Worm (Caenorhabditis elegans) whole organism, young adult: Measurements from ENCODE around the gene cyp-35B1.

ENCODE experiments used
- C06A6.2 ChIP-seq: fragments of 200-800 bp; sonication (Bioruptor generic); conservative IDR thresholded peaks from 2 replicates; pipeline ENCODE4 v1.3.6; 2022; ENCODE audit warnings: missing genetic modification characterization, missing compliant biosample characterization
- D2030.7 ChIP-seq: fragments of 200-800 bp; sonication (Bioruptor generic); IDR thresholded peaks from 2 replicates; pipeline ENCODE4 v1.3.6; 2022; ENCODE audit warnings: missing genetic modification reagents, missing genetic modification characterization, missing compliant biosample characterization
- F39B2.1 ChIP-seq: fragments of 200-800 bp; sonication (Bioruptor generic); IDR thresholded peaks from 2 replicates; pipeline ENCODE4 v1.3.6; 2022; ENCODE audit warnings: missing genetic modification reagents, missing genetic modification characterization, missing compliant biosample characterization
- Y53G8AR.9 ChIP-seq: fragments of 200-800 bp; sonication (Bioruptor generic); conservative IDR thresholded peaks from 2 replicates; pipeline ENCODE4 v1.3.6; 2022; ENCODE audit warnings: missing genetic modification reagents, missing genetic modification characterization, missing compliant biosample characterization
- Y56A3A.18 ChIP-seq: fragments of 200-800 bp; sonication (Bioruptor generic); IDR thresholded peaks from 2 replicates; pipeline ENCODE4 v1.3.6; 2022; ENCODE audit warnings: missing genetic modification reagents, missing genetic modification characterization, missing compliant biosample characterization
- Y79H2A.3 ChIP-seq: fragments of 200-800 bp; sonication (Bioruptor generic); conservative IDR thresholded peaks from 2 replicates; pipeline ENCODE4 v1.3.6; 2022; ENCODE audit warnings: missing genetic modification reagents, missing genetic modification characterization, missing compliant biosample characterization
- akir-1 ChIP-seq: fragments of 200-800 bp; sonication (Bioruptor generic); optimal IDR thresholded peaks from 2 replicates; lab custom pipeline; 2018; ENCODE audit warnings: mild to moderate bottlenecking, missing genetic modification characterization, moderate library complexity, missing compliant biosample characterization
- aptf-3 ChIP-seq: fragments of 200-800 bp; sonication (Bioruptor generic); IDR thresholded peaks from 2 replicates; pipeline ENCODE4 v1.3.6; 2022; ENCODE audit warnings: missing genetic modification characterization, missing compliant biosample characterization
- attf-3 ChIP-seq: fragments of 200-800 bp; sonication (Bioruptor generic); conservative IDR thresholded peaks from 2 replicates; pipeline ENCODE4 v1.3.6; 2022; ENCODE audit warnings: missing genetic modification reagents, missing genetic modification characterization, missing compliant biosample characterization
- bed-2 ChIP-seq: fragments of 200-800 bp; sonication (Bioruptor generic); IDR thresholded peaks from 2 replicates; pipeline ENCODE4 v1.3.6; 2022; ENCODE audit warnings: missing genetic modification reagents, missing genetic modification characterization, missing compliant biosample characterization
- dox-1 ChIP-seq: fragments of 200-800 bp; sonication (Bioruptor generic); IDR thresholded peaks from 2 replicates; pipeline ENCODE4 v1.3.6; 2022; ENCODE audit warnings: missing genetic modification reagents, missing genetic modification characterization, missing compliant biosample characterization
- dpl-1 ChIP-seq: fragments of 150-350 bp; optimal IDR thresholded peaks from 2 replicates; lab custom pipeline; 2014; ENCODE audit warnings: missing biosample characterization, missing genetic modification reagents, missing genetic modification characterization
- hsf-1 ChIP-seq: fragments of 200-800 bp; sonication (Bioruptor generic); IDR thresholded peaks from 2 replicates; pipeline ENCODE4 v1.3.6; 2022; ENCODE audit warnings: missing genetic modification reagents, missing genetic modification characterization, missing compliant biosample characterization
- lag-1 ChIP-seq: fragments of 200-800 bp; sonication (Bioruptor generic); IDR thresholded peaks from 2 replicates; pipeline ENCODE4 v1.3.6; 2022; ENCODE audit warnings: missing genetic modification reagents, missing genetic modification characterization, missing compliant biosample characterization
- let-607 ChIP-seq, 2 experiments: fragments of 200-800 bp in 1 of 2; sonication (Bioruptor generic) in 1 of 2; sonication (generic microtip) in 1 of 2; optimal IDR thresholded peaks; 2 replicates each; lab custom pipeline; 2016 to 2018; ENCODE audit warnings: mild to moderate bottlenecking in 2 of 2, missing compliant biosample characterization in 2 of 2, missing genetic modification characterization in 2 of 2, moderate library complexity in 2 of 2, missing genotype in 1 of 2
- madf-6 ChIP-seq: fragments of 200-800 bp; sonication (Bioruptor generic); IDR thresholded peaks from 2 replicates; pipeline ENCODE4 v1.3.6; 2022; ENCODE audit warnings: missing genetic modification reagents, missing genetic modification characterization, missing compliant biosample characterization
- mcd-1 ChIP-seq: fragments of 200-800 bp; sonication (Bioruptor generic); IDR thresholded peaks from 2 replicates; pipeline ENCODE4 v1.3.6; 2022; ENCODE audit warnings: missing genetic modification reagents, missing genetic modification characterization, missing compliant biosample characterization
- mxl-1 ChIP-seq: sonication (generic microtip); optimal IDR thresholded peaks from 2 replicates; lab custom pipeline; 2016; ENCODE audit warnings: missing genetic modification characterization, missing compliant biosample characterization
- nfya-1 ChIP-seq: sonication (generic microtip); optimal IDR thresholded peaks from 2 replicates; lab custom pipeline; 2017; ENCODE audit warnings: antibody characterized with exemption, missing compliant biosample characterization, missing genetic modification characterization, borderline replicate concordance; ENCODE audit not compliant: insufficient read depth
- nhr-120 ChIP-seq: fragments of 200-800 bp; sonication (Bioruptor generic); IDR thresholded peaks from 2 replicates; pipeline ENCODE4 v1.3.6; 2022; ENCODE audit warnings: missing genetic modification characterization, missing compliant biosample characterization
- nhr-80 ChIP-seq: sonication (generic microtip); optimal IDR thresholded peaks from 2 replicates; lab custom pipeline; 2016; ENCODE audit warnings: missing genetic modification characterization, missing compliant biosample characterization
- pbrm-1 ChIP-seq: fragments of 200-800 bp; sonication (Bioruptor generic); IDR thresholded peaks from 2 replicates; pipeline ENCODE4 v1.3.6; 2022; ENCODE audit warnings: missing genetic modification reagents, missing genetic modification characterization, missing compliant biosample characterization
- rcor-1 ChIP-seq: fragments of 200-800 bp; sonication (Bioruptor generic); IDR thresholded peaks from 2 replicates; pipeline ENCODE4 v1.3.6; 2022; ENCODE audit warnings: missing genetic modification reagents, missing genetic modification characterization, missing compliant biosample characterization
- rec-8 ChIP-seq, 2 experiments: sonication (generic microtip); optimal IDR thresholded peaks; 2 replicates each; lab custom pipeline; 2016; ENCODE audit warnings: mild to moderate bottlenecking in 2 of 2, missing genetic modification characterization in 2 of 2, missing genetic modification reagents in 2 of 2, missing genotype in 2 of 2, missing biosample characterization in 1 of 2, missing compliant biosample characterization in 1 of 2, moderate library complexity in 1 of 2
- repo-1 ChIP-seq: sonication (generic microtip); optimal IDR thresholded peaks from 2 replicates; lab custom pipeline; 2017; ENCODE audit warnings: mild to moderate bottlenecking, missing genetic modification characterization, missing compliant biosample characterization
- snpc-3.4 ChIP-seq: sonication (generic microtip); optimal IDR thresholded peaks from 2 replicates; lab custom pipeline; 2017; ENCODE audit warnings: missing genetic modification characterization, mild to moderate bottlenecking, missing compliant biosample characterization, antibody characterized with exemption, moderate library complexity, missing genotype, missing genetic modification reagents
- snpc-4 ChIP-seq, 5 experiments: fragments of 150-350 bp in 1 of 5; sonication (generic microtip) in 4 of 5; optimal IDR thresholded peaks; 2 replicates each; lab custom pipeline; 2014 to 2018; ENCODE audit warnings: missing genetic modification characterization in 5 of 5, missing biosample characterization in 3 of 5, antibody characterized with exemption in 2 of 5, mild to moderate bottlenecking in 2 of 5, missing compliant biosample characterization in 2 of 5, missing genotype in 2 of 5, moderate library complexity in 2 of 5, missing genetic modification reagents in 1 of 5
- somi-1 ChIP-seq: fragments of 200-800 bp; sonication (Bioruptor generic); optimal IDR thresholded peaks from 2 replicates; lab custom pipeline; 2018; ENCODE audit warnings: mild to moderate bottlenecking, missing genetic modification characterization, missing compliant biosample characterization
- ztf-26 ChIP-seq: sonication (generic microtip); optimal IDR thresholded peaks from 2 replicates; lab custom pipeline; 2017; ENCODE audit warnings: missing genetic modification characterization, missing compliant biosample characterization
- ztf-28 ChIP-seq: fragments of 200-800 bp; sonication (Bioruptor generic); IDR thresholded peaks from 2 replicates; pipeline ENCODE4 v1.3.6; 2022; ENCODE audit warnings: missing genetic modification reagents, missing genetic modification characterization, missing compliant biosample characterization

The cyp-35B1 gene

DNA sequence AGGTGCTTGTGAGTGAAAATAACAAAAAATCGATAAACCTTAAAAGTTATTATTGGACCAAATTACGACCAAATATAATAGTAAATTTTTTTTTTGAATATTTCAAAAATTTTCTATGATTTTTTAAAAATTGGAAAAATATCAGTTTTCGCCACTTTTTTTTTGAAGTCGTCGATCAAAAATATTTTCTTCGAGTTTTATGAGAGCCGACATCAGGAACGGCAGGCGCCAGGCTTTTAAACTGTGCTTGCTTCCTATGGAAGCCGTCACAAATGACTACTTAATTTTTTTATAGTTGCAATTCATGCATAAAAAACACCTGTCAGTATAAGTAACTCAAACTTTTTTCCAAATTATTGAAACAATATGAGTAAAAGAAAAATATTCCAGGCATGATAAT, 35.4 kb upstream of the cyp-35B1 start:
- TF ChIP-seq aptf-3 (no peak), F39B2.1 (GFP tag; lab: Robert Waterston, UW) (no peak), dpl-1 (GFP tag; lab: Kevin White, UChicago) (no peak), somi-1 (GFP tag; lab: Kevin White, UChicago) (no peak), ztf-28 (GFP tag; lab: Robert Waterston, UW) (no peak), dox-1 (no peak), pbrm-1 (no peak), Y79H2A.3 (GFP tag; lab: Robert Waterston, UW) (no peak), rcor-1 (GFP tag; lab: Robert Waterston, UW) (no peak), D2030.7 (no peak), akir-1 (GFP tag; lab: Kevin White, UChicago) (no peak), repo-1 (tag; lab: Kevin White, UChicago) (no peak)

- TF ChIP-seq lag-1 (GFP tag; lab: Robert Waterston, UW) (no peak), nhr-80 (tag; lab: Kevin White, UChicago) (no peak)
- TF ChIP-seq, all 124 proteins: peak for 0
Measured at ce11 chrV:3905841-3906240, 33.0 kb upstream of the cyp-35B1 start, which contains the start of gene nhr-156. nhr-156 (plus strand) TSS chrV:3906106.

DNA sequence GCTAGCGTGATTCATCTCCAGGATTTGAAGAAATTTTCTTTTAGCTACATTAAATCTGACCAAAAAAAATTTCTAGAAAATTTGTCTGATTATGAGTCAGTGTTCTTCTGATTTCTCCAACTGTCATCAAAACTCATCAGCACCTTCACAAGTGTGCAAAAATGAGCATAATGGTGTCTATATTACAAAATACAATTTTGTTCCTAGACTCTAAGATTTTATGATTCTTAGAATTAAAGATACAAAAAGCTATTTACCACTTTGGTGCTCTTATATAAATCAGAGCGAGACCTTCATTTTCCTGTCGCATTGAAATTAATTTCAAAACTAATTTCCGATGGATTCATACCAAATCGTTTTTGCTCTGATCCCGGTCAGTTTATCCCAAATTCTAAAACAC, 26.4 kb upstream of the cyp-35B1 start, which contains the start of gene srx-68:
srx-68 (plus strand) TSS at position 301 of the 400 bp plus-strand sequence.
- no peak for TF ChIP-seq C06A6.2 (GFP tag; lab: Robert Waterston, UW)
- TF ChIP-seq attf-3 (GFP tag; lab: Robert Waterston, UW) = no peak
- TF ChIP-seq rcor-1 (GFP tag; lab: Robert Waterston, UW) = no peak
- no peak for TF ChIP-seq rec-8 (tag; optimal IDR thresholded peaks at IDR 0.05; lab: Kevin White, UChicago)
- no peak for TF ChIP-seq bed-2 (GFP tag; lab: Robert Waterston, UW)
- TF ChIP-seq Y56A3A.18 (GFP tag; lab: Robert Waterston, UW) = no peak
- no peak for TF ChIP-seq ztf-26 (tag; lab: Kevin White, UChicago)
- no peak for TF ChIP-seq nfya-1 (tag; lab: Kevin White, UChicago)
- TF ChIP-seq mcd-1 (GFP tag; lab: Robert Waterston, UW) = no peak
- no peak for TF ChIP-seq madf-6
- no peak for TF ChIP-seq Y53G8AR.9 (GFP tag; lab: Robert Waterston, UW)
- TF ChIP-seq mxl-1 (tag; lab: Kevin White, UChicago) = no peak
- no peak for TF ChIP-seq snpc-3.4 (tag; lab: Kevin White, UChicago)

ce11 chrV:3913131-3913530, 25.7 kb upstream of the cyp-35B1 start:
- TF ChIP-seq nhr-120 (GFP tag; lab: Robert Waterston, UW) (0 out of 2 replicates have a peak, but pooled peaks have one; percentile 38), snpc-4 (GFP tag; optimal IDR thresholded peaks at IDR 0.05; lab: Kevin White, UChicago) (no peak), snpc-4 (tag; optimal IDR thresholded peaks at IDR 0.05; lab: Kevin White, UChicago) (peak in 2 of 4 experiments; percentile 60 to 79), hsf-1 (GFP tag; lab: Robert Waterston, UW) (no peak)

DNA sequence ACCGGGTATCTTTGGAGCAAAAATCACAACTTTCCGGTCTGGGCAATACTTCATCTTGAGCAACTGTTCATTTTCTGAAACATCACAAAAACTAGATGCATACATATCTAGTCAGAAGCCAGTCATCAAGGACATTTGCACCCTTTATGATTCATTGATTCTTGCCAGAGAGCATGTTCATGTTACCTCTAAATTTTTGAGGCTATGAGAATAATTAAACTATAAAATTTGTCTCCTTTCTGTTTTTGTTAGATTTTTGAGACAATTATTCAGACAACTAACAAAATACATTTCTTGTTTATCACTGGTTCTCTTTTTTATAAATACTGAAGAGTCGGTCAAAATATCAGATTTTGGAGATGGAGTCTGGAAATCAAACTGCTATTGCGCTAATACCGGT, 22.4 kb upstream of the cyp-35B1 start, which contains the start of gene srx-67:
srx-67 (plus strand) TSS at position 301 of the 400 bp plus-strand sequence.
- no peak for TF ChIP-seq let-607 (tag; optimal IDR thresholded peaks at IDR 0.05; lab: Kevin White, UChicago)
